Fruit fly (Drosophila melanogaster) whole organism: ENCODE measurements around the gene CalpC.

ENCODE experiments used
- CG8478 ChIP-seq: fragments of >200 bp; optimal IDR thresholded peaks from 2 replicates; lab custom pipeline; 2018; ENCODE audit warnings: inconsistent platforms
- Dll ChIP-seq: fragments of >200 bp; optimal IDR thresholded peaks from 2 replicates; lab custom pipeline; 2017
- EcR ChIP-seq, 2 experiments: fragments of >200 bp; optimal IDR thresholded peaks; 2 replicates each; lab custom pipeline; 2017; ENCODE audit warnings: missing biosample characterization in 2 of 2, missing genetic modification characterization in 2 of 2, missing genetic modification reagents in 2 of 2
- pan ChIP-seq: fragments of >200 bp; optimal IDR thresholded peaks from 2 replicates; lab custom pipeline; 2017
- psq ChIP-seq: fragments of >200 bp; optimal IDR thresholded peaks from 2 replicates; lab custom pipeline; 2017
- usp ChIP-seq: fragments of >200 bp; optimal IDR thresholded peaks from 2 replicates; lab custom pipeline; 2017; ENCODE audit warnings: missing biosample characterization, missing genetic modification characterization, mixed read lengths

CalpC gene

DNA sequence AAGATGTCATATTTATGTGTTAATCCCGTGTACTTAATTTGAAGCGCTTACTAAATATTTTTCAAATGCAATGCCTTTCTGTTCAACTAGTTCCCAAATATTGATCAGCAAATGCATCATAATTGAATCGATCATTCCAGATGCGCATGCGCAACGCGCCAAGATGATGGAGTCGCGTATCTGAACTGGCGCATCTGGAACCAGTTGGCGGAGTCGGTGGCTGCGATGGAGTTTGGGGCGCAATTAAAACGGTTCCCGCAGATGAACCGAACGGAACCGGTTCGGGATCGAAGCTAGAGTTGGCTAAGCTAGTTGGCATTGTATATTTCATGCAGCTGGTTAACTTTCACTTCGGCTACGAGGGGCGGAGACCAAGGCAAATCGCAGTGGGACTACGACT is at the start of gene CalpC:
TSS of gene CalpC (plus strand) at position 292 of the 400 bp plus-strand sequence.
- no peak for TF ChIP-seq Dll (lab: Kevin White, UChicago)
- no peak for TF ChIP-seq pan
- no peak for TF ChIP-seq CG8478 (lab: Kevin White, UChicago)
- no peak for TF ChIP-seq EcR (GFP tag; optimal IDR thresholded peaks at IDR 0.05; lab: Kevin White, UChicago)
- TF ChIP-seq usp (GFP tag; lab: Kevin White, UChicago) = no peak
- no peak for TF ChIP-seq psq (lab: Kevin White, UChicago)

- TF ChIP-seq Dll (lab: Kevin White, UChicago) (no peak), CG8478 (lab: Kevin White, UChicago) (no peak), pan (no peak), psq (lab: Kevin White, UChicago) (no peak), EcR (GFP tag; optimal IDR thresholded peaks at IDR 0.05; lab: Kevin White, UChicago) (no peak), usp (GFP tag; lab: Kevin White, UChicago) (no peak)
Measured at dm6 chrX:16275854-16276338, 49.7 kb upstream of the CalpC start, which contains the start of the genes kat80 and Prosalpha4. TSS of gene kat80 (minus strand) at chrX:16276180. TSS of gene Prosalpha4 (plus strand) at chrX:16276270.

- TF ChIP-seq psq (lab: Kevin White, UChicago) = no peak
- no peak for TF ChIP-seq Dll (lab: Kevin White, UChicago)
- TF ChIP-seq pan = no peak
- no peak for TF ChIP-seq EcR (GFP tag; optimal IDR thresholded peaks at IDR 0.05; lab: Kevin White, UChicago)
- TF ChIP-seq CG8478 (lab: Kevin White, UChicago) = no peak
- no peak for TF ChIP-seq usp (GFP tag; lab: Kevin White, UChicago)
Measured at dm6 chrX:16277878-16278506, 47.6 kb upstream of the CalpC start, which contains the start of gene eas. TSS of gene eas (plus strand) at chrX:16278328.

- no peak for TF ChIP-seq psq (lab: Kevin White, UChicago)
- TF ChIP-seq usp (GFP tag; lab: Kevin White, UChicago) = no peak
- no peak for TF ChIP-seq Dll (lab: Kevin White, UChicago)
- TF ChIP-seq EcR (GFP tag; optimal IDR thresholded peaks at IDR 0.05; lab: Kevin White, UChicago) = no peak
- no peak for TF ChIP-seq CG8478 (lab: Kevin White, UChicago)
Measured at dm6 chrX:16278783-16279182, 46.8 kb upstream of the CalpC start.

DNA sequence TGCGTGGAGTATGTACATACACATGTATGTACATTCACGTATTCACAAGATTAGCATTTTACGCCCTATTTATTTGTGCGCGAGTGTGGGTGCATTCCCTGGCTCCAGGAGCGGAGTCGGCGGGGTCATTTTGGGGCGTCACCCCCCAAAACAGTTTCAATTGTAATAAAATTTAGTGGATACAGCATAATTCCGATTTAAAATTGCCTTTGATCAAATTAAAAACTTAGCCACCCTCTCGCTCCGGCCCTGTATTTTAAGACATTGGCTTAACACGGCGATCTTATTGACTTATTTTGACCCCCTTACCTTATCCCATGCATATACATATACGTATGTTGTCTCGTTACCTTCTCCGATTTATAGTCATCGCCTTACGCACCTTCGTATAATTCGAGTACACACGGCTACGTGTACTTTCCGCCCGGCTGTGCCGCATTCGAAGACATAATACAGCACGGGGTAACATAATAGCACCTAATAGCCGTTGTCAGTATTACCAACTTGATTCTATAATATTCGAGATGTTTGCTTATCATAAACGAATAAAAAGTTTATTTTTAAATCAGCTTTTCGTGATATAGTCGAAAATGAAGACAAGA is 46.1 kb upstream of the CalpC start:
- TF ChIP-seq Dll (lab: Kevin White, UChicago) (no peak), EcR (GFP tag; optimal IDR thresholded peaks at IDR 0.05; lab: Kevin White, UChicago) (no peak), usp (GFP tag; lab: Kevin White, UChicago) (no peak), psq (lab: Kevin White, UChicago) (no peak), CG8478 (lab: Kevin White, UChicago) (no peak), pan (no peak)

dm6 chrX:16281305-16281704 is 44.3 kb upstream of the CalpC start:
- TF ChIP-seq pan (no peak), CG8478 (lab: Kevin White, UChicago) (no peak), EcR (GFP tag; optimal IDR thresholded peaks at IDR 0.05; lab: Kevin White, UChicago) (no peak), Dll (lab: Kevin White, UChicago) (no peak), usp (GFP tag; lab: Kevin White, UChicago) (no peak), psq (lab: Kevin White, UChicago) (no peak)

dm6 chrX:16281717-16282529 is 43.6 kb upstream of the CalpC start:
- no peak for TF ChIP-seq pan
- TF ChIP-seq psq (lab: Kevin White, UChicago) = no peak
- no peak for TF ChIP-seq CG8478 (lab: Kevin White, UChicago)
- TF ChIP-seq Dll (lab: Kevin White, UChicago) = no peak
- no peak for TF ChIP-seq EcR (GFP tag; optimal IDR thresholded peaks at IDR 0.05; lab: Kevin White, UChicago)
- no peak for TF ChIP-seq usp (GFP tag; lab: Kevin White, UChicago)

DNA sequence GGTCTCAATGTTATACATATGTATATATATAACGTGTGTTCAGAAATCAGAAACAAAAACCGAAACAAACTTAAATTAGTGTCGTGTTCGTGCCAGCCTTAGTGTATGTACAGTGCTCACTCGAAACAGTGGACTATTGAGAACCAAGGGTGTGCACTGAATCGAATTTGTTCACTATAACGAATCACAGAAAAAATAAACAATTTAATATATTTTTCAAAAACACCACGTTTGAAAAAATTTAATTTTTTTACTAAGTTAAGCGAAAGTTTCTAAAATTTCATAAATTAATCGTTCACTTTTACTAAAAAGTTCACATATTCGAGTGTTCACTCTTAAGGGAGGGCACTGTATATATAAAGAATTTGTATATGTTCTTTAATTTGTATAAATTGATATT is 40.4 kb upstream of the CalpC start:
- TF ChIP-seq CG8478 (lab: Kevin White, UChicago) (no peak), Dll (lab: Kevin White, UChicago) (no peak), EcR (GFP tag; optimal IDR thresholded peaks at IDR 0.05; lab: Kevin White, UChicago) (no peak), psq (lab: Kevin White, UChicago) (no peak)

DNA sequence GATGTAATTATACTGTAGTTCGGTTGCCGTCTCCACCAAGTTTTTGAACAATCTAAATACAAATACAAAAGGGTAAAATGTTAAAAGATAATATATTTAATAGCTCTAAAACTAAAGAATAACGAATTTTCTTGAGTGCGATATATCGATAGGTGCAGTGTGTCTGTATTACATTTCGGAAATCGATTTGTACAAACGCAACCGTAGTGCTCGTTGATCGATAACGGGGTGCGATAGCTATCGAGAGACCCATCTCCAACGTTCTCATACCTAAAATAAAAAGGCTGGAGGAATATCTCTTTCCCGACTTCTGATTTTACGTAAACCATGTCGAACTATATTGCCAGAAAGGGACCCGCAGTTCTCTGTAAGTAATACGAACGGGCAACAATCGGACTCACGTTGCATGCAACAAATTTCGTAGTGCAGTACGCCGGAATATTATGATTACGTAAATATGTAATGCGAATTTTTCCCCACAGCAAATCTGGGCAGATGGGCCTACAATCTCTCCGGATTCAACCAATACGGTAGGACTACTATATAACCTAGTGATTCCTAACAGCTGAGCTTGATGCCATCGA is 39.4 kb upstream of the CalpC start, which contains the start of gene UQCR-14:
TSS of gene UQCR-14 (plus strand) at position 206 of the 584 bp plus-strand sequence.
- no peak for TF ChIP-seq usp (GFP tag; lab: Kevin White, UChicago)
- no peak for TF ChIP-seq Dll (lab: Kevin White, UChicago)
- no peak for TF ChIP-seq psq (lab: Kevin White, UChicago)
- TF ChIP-seq CG8478 (lab: Kevin White, UChicago) = no peak
- TF ChIP-seq EcR (GFP tag; optimal IDR thresholded peaks at IDR 0.05; lab: Kevin White, UChicago) = no peak
- TF ChIP-seq pan = no peak

dm6 chrX:16288492-16288964 is 37.0 kb upstream of the CalpC start, which contains the start of the genes CG32576 and caz:
TSS of gene CG32576 (minus strand) at chrX:16288533.
TSS of gene caz (plus strand) at chrX:16288810.
- TF ChIP-seq EcR (GFP tag; optimal IDR thresholded peaks at IDR 0.05; lab: Kevin White, UChicago) = no peak
